Fruit fly (Drosophila melanogaster): Measurements from ENCODE around the gene Rich.

- no peak for TF ChIP-seq CG10669 (GFP tag; optimal IDR thresholded peaks at IDR 0.05)
- no peak for TF ChIP-seq Gug (GFP tag; IDR thresholded peaks at IDR 0.05)
- peak; percentile 33 for TF ChIP-seq Sox102F (GFP tag; optimal IDR thresholded peaks at IDR 0.05)
- no peak for TF ChIP-seq spab (GFP tag; optimal IDR thresholded peaks at IDR 0.05)
- TF ChIP-seq OdsH (GFP tag; optimal IDR thresholded peaks at IDR 0.05): no peak
- peak; percentile 57 for TF ChIP-seq achi (GFP tag; optimal IDR thresholded peaks at IDR 0.05)
- TF ChIP-seq CG15336 (GFP tag; IDR thresholded peaks at IDR 0.05): no peak
- TF ChIP-seq Sox14 (GFP tag; optimal IDR thresholded peaks at IDR 0.05): peak; percentile 41
- TF ChIP-seq vri (GFP tag; optimal IDR thresholded peaks at IDR 0.05): no peak
- TF ChIP-seq CG4318 (GFP tag; optimal IDR thresholded peaks at IDR 0.05): no peak
- TF ChIP-seq CG11294 (GFP tag; IDR thresholded peaks at IDR 0.05): no peak
- TF ChIP-seq Eip78C (GFP tag): peak; percentile 86
These were observed at the start of gene Rich, which contains the start of gene Ddx1 for dm6 chr3L:22262797-22263423.

Data from whole organism, prepupa.